Fruit fly (Drosophila melanogaster) whole organism, prepupa: Measurements from ENCODE around the gene CG15445.

Experiments
- Blimp-1 ChIP-seq: fragments of 200-800 bp; sonication (Bioruptor generic); optimal IDR thresholded peaks from 3 replicates; lab custom pipeline; 2017; ENCODE audit warnings: missing biosample characterization, missing genetic modification characterization, mild to moderate bottlenecking, moderate library complexity, missing genetic modification reagents
- CG10631 ChIP-seq: fragments of 200-800 bp; sonication (Bioruptor generic); optimal IDR thresholded peaks from 2 replicates; lab custom pipeline; 2016; ENCODE audit warnings: missing biosample characterization, missing genetic modification characterization
- CG10669 ChIP-seq: fragments of 200-800 bp; sonication (Bioruptor generic); optimal IDR thresholded peaks from 3 replicates; lab custom pipeline; 2018; ENCODE audit warnings: missing biosample characterization, mild to moderate bottlenecking, missing genetic modification characterization, moderate library complexity
- CG11294 ChIP-seq: fragments of 200-800 bp; sonication (Bioruptor generic); IDR thresholded peaks from 2 replicates; pipeline ENCODE4 v1.3.6; 2022; ENCODE audit warnings: missing biosample characterization, missing genetic modification characterization
- CG11762 ChIP-seq: fragments of 200-800 bp; sonication (Bioruptor generic); optimal IDR thresholded peaks from 3 replicates; lab custom pipeline; 2016; ENCODE audit warnings: missing biosample characterization, missing genetic modification characterization; ENCODE audit not compliant: insufficient read depth
- CG15336 ChIP-seq: fragments of 200-800 bp; sonication (Bioruptor generic); IDR thresholded peaks from 2 replicates; pipeline ENCODE4 v1.3.6; 2022; ENCODE audit warnings: missing biosample characterization, missing genetic modification characterization
- CG16779 ChIP-seq: fragments of 200-800 bp; sonication (Bioruptor generic); optimal IDR thresholded peaks from 3 replicates; lab custom pipeline; 2017; ENCODE audit warnings: missing biosample characterization, mild to moderate bottlenecking, missing genetic modification characterization
- CG31627 ChIP-seq: fragments of 200-800 bp; sonication (Bioruptor generic); optimal IDR thresholded peaks from 3 replicates; lab custom pipeline; 2016; ENCODE audit warnings: missing biosample characterization, missing genetic modification characterization
- CG32006 ChIP-seq: fragments of 200-800 bp; sonication (Bioruptor generic); optimal IDR thresholded peaks from 3 replicates; lab custom pipeline; 2017; ENCODE audit warnings: missing biosample characterization, mild to moderate bottlenecking, missing genetic modification characterization
- CG3919 ChIP-seq: fragments of 200-800 bp; sonication (Bioruptor generic); optimal IDR thresholded peaks from 3 replicates; lab custom pipeline; 2016; ENCODE audit warnings: missing biosample characterization, missing genetic modification characterization
- CG6276 ChIP-seq: fragments of 200-800 bp; sonication (Bioruptor generic); optimal IDR thresholded peaks from 2 replicates; lab custom pipeline; 2017; ENCODE audit warnings: missing biosample characterization, mild to moderate bottlenecking, missing genetic modification characterization
- CG6854 ChIP-seq: fragments of 200-800 bp; sonication (Bioruptor generic); optimal IDR thresholded peaks from 2 replicates; lab custom pipeline; 2017; ENCODE audit warnings: missing biosample characterization, mild to moderate bottlenecking, missing genetic modification characterization
- CG7368 ChIP-seq: fragments of 200-800 bp; sonication (Bioruptor generic); optimal IDR thresholded peaks from 3 replicates; lab custom pipeline; 2016; ENCODE audit warnings: missing biosample characterization, missing genetic modification characterization
- CG8119 ChIP-seq: fragments of 200-800 bp; sonication (Bioruptor generic); IDR thresholded peaks from 3 replicates; pipeline ENCODE4 v1.3.6; 2022; ENCODE audit warnings: missing biosample characterization, missing genetic modification characterization
- CG8319 ChIP-seq: fragments of 200-800 bp; sonication (Bioruptor generic); optimal IDR thresholded peaks from 3 replicates; lab custom pipeline; 2016; ENCODE audit warnings: missing biosample characterization, missing genetic modification characterization
- CG8632 ChIP-seq: fragments of 200-800 bp; sonication (Bioruptor generic); optimal IDR thresholded peaks from 3 replicates; lab custom pipeline; 2016; ENCODE audit warnings: missing biosample characterization, missing genetic modification characterization
- CG9139 ChIP-seq: fragments of 200-800 bp; sonication (Bioruptor generic); optimal IDR thresholded peaks from 3 replicates; lab custom pipeline; 2017; ENCODE audit warnings: missing biosample characterization, mild to moderate bottlenecking, missing genetic modification characterization
- Eip75B ChIP-seq: fragments of 200-800 bp; sonication (Bioruptor generic); optimal IDR thresholded peaks from 3 replicates; lab custom pipeline; 2016; ENCODE audit warnings: missing biosample characterization, missing genetic modification characterization
- Eip78C ChIP-seq: fragments of 200-800 bp; sonication (Bioruptor generic); peaks from one replicate; lab custom pipeline; 2016; ENCODE audit warnings: missing biosample characterization, missing genetic modification characterization
- Ets21C ChIP-seq: fragments of 200-800 bp; sonication (Bioruptor generic); optimal IDR thresholded peaks from 3 replicates; lab custom pipeline; 2016; ENCODE audit warnings: missing biosample characterization, missing genetic modification characterization
- Gug ChIP-seq: fragments of 200-800 bp; sonication (Bioruptor generic); IDR thresholded peaks from 2 replicates; pipeline ENCODE4 v1.3.6; 2022; ENCODE audit warnings: missing biosample characterization, missing genetic modification characterization
- Hr38 ChIP-seq: sonication (Bioruptor generic); optimal IDR thresholded peaks from 2 replicates; lab custom pipeline; 2016; ENCODE audit warnings: missing biosample characterization, missing genetic modification characterization
- Hr39 ChIP-seq: fragments of 200-800 bp; sonication (Bioruptor generic); optimal IDR thresholded peaks from 2 replicates; lab custom pipeline; 2016; ENCODE audit warnings: missing biosample characterization, missing genetic modification characterization
- OdsH ChIP-seq: fragments of 200-800 bp; sonication (Bioruptor generic); optimal IDR thresholded peaks from 3 replicates; lab custom pipeline; 2016; ENCODE audit warnings: missing biosample characterization, missing genetic modification characterization
- acj6 ChIP-seq: fragments of 200-800 bp; sonication (Bioruptor generic); optimal IDR thresholded peaks from 3 replicates; lab custom pipeline; 2016; ENCODE audit warnings: missing biosample characterization, missing genetic modification characterization
- cyc ChIP-seq: fragments of 200-800 bp; sonication (Bioruptor generic); optimal IDR thresholded peaks from 3 replicates; lab custom pipeline; 2016; ENCODE audit warnings: missing biosample characterization, missing genetic modification characterization
- dac ChIP-seq: fragments of 200-800 bp; sonication (Bioruptor generic); optimal IDR thresholded peaks from 2 replicates; lab custom pipeline; 2017; ENCODE audit warnings: missing biosample characterization, mild to moderate bottlenecking, missing genetic modification characterization
- dsx ChIP-seq: fragments of 200-800 bp; optimal IDR thresholded peaks from 3 replicates; lab custom pipeline; 2019; ENCODE audit warnings: missing biosample characterization, mild to moderate bottlenecking, missing genetic modification characterization, moderate library complexity; ENCODE audit not compliant: poor library complexity, severe bottlenecking
- eg ChIP-seq: fragments of 200-800 bp; sonication (Bioruptor generic); IDR thresholded peaks from 3 replicates; pipeline ENCODE4 v1.3.6; 2022; ENCODE audit warnings: missing biosample characterization, missing genetic modification characterization
- esn ChIP-seq: fragments of 200-800 bp; sonication (Bioruptor generic); optimal IDR thresholded peaks from 2 replicates; lab custom pipeline; 2016; ENCODE audit warnings: missing biosample characterization, mild to moderate bottlenecking, missing genetic modification characterization, moderate library complexity
- fd85E ChIP-seq: fragments of 200-800 bp; sonication (Bioruptor generic); optimal IDR thresholded peaks from 3 replicates; lab custom pipeline; 2016; ENCODE audit warnings: missing biosample characterization, missing genetic modification characterization
- lz ChIP-seq: fragments of 200-800 bp; sonication (Bioruptor generic); optimal IDR thresholded peaks from 3 replicates; lab custom pipeline; 2016; ENCODE audit warnings: missing biosample characterization, missing genetic modification characterization
- pdm3 ChIP-seq: fragments of 200-800 bp; sonication (Bioruptor generic); optimal IDR thresholded peaks from 3 replicates; lab custom pipeline; 2016; ENCODE audit warnings: missing biosample characterization, missing genetic modification characterization
- ss ChIP-seq, 2 experiments: fragments of 200-800 bp; sonication (Bioruptor generic); optimal IDR thresholded peaks; 2 replicates in 1 of 2; 3 replicates in 1 of 2; lab custom pipeline; 2017 to 2018; ENCODE audit warnings: mild to moderate bottlenecking in 2 of 2, missing biosample characterization in 2 of 2, missing genetic modification characterization in 2 of 2, moderate library complexity in 1 of 2
- svp ChIP-seq: fragments of 200-800 bp; sonication (Bioruptor generic); peaks from one replicate; lab custom pipeline; 2016; ENCODE audit warnings: missing biosample characterization, missing genetic modification characterization
- topi ChIP-seq: fragments of 200-800 bp; sonication (Bioruptor generic); optimal IDR thresholded peaks from 3 replicates; lab custom pipeline; 2016; ENCODE audit warnings: missing biosample characterization, missing genetic modification characterization
- vri ChIP-seq: fragments of 200-800 bp; sonication (Bioruptor generic); optimal IDR thresholded peaks from 3 replicates; lab custom pipeline; 2016; ENCODE audit warnings: missing biosample characterization, mild to moderate bottlenecking, missing genetic modification characterization

Gene CG15445

DNA sequence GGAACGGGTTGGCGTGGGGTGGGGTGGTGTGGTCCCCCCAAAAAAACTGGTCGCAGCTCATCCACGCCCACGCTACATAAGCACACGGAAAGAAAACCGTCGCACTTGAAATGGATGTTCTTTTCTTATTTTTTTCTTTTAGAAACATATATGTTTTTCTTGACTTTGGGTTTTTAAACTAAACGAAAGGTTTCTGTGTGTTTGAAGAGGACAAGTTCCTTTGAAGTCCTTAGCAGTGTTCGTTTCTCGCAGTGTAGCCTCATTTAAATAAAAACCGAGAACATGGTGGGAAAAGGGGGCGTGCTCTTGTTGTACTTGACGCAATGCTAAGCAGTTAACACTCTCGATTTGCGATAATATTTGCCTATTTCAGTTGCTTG is 42.6 kb upstream of the CG15445 start (continued):
- TF ChIP-seq CG6854 (no peak), eg (peak; percentile 87), dac (GFP tag; lab: Kevin White, UChicago) (peak; percentile 66), CG32006 (peak; percentile 79), Blimp-1 (GFP tag; lab: Kevin White, UChicago) (no peak), CG8632 (GFP tag; lab: Kevin White, UChicago) (peak; percentile 32), CG8119 (GFP tag; lab: Robert Waterston, UW) (peak; percentile 78), CG11762 (GFP tag; lab: Kevin White, UChicago) (peak; percentile 40), CG16779 (no peak), esn (peak; percentile 71), Eip75B (peak; percentile 58), svp (GFP tag; lab: Kevin White, UChicago) (peak; percentile 83), topi (peak; percentile 49), lz (GFP tag; lab: Kevin White, UChicago) (peak; percentile 65), vri (peak; percentile 31)

DNA sequence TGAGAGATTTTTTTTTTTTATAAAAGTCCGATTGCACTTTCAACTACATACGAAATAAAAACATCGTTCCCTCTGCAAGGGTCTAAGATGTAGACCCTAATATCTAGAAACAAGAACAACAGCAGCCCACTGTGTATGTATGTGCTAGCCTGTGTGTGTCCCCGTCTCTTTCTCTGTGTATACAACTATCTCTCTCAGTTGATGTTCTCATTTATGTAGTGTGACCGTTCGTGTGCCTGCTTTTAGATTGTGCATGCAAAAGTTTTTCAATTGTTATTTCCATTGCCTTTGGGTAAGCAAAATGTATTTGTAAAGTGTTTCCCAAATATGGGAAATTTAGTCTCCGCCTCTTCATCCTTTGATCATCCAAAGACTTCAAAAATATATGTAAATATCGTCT is 36.6 kb upstream of the CG15445 start:
- TF ChIP-seq CG32006: no peak
- no peak for TF ChIP-seq CG10631 (GFP tag; lab: Kevin White, UChicago)
- TF ChIP-seq CG3919 (GFP tag; lab: Kevin White, UChicago): no peak
- TF ChIP-seq pdm3 (GFP tag; lab: Kevin White, UChicago): no peak

DNA sequence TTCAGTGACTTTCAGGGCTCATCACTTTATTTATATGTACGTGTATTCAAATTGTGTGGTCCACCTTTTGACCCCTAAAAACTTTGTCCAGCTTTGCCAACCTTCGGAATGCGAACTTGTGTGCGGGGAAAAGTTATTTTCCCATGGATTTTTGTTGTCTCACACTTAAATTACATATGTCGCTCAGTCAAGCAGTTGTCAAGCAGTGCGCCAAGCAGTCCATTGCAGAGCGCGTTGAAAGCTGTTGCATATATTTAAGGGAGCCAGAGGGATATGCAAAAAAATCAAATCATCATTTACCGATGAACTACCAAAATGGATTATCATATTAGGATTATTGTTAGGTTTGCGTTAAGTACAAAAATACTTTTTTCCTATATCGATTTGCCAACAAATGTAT is 33.7 kb upstream of the CG15445 start:
- TF ChIP-seq esn (no peak), Eip75B (no peak), CG3919 (GFP tag; lab: Kevin White, UChicago) (no peak), CG10631 (GFP tag; lab: Kevin White, UChicago) (no peak), CG11294 (GFP tag; lab: Robert Waterston, UW) (no peak), CG9139 (GFP tag; lab: Kevin White, UChicago) (no peak), CG10669 (GFP tag; lab: Kevin White, UChicago) (no peak), CG15336 (GFP tag; lab: Robert Waterston, UW) (no peak), Eip78C (no peak), CG16779 (no peak), Hr38 (GFP tag; lab: Kevin White, UChicago) (no peak), CG8319 (GFP tag; lab: Kevin White, UChicago) (no peak), acj6 (GFP tag; lab: Kevin White, UChicago) (no peak)

DNA sequence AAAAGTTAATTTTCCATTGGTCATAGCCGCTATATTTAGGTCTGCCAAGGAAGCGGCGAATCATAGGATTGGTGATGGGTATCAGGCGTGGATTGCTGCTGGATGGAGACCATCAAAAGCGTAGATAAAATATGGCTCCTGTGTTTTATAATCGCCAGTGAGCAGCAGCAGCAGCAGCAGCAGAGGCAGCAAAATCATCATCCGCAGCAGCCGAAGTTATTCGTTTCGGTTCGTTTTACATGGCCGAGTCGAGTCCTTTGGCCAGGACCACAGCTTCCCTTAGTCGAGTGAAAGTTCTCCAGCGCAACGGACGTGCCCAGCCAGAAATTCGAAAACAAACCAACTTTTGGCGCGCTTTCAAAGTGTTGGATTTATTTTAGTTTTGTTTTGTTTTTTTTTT is 23.4 kb upstream of the CG15445 start, which contains the start of gene stg1:
Gene stg1, plus strand, starts transcription at position 301 of the 400 bp plus-strand sequence.
- no peak for TF ChIP-seq CG10669 (GFP tag; lab: Kevin White, UChicago)
- no peak for TF ChIP-seq CG31627
- TF ChIP-seq Hr38 (GFP tag; lab: Kevin White, UChicago): no peak
- TF ChIP-seq CG6854: no peak
- TF ChIP-seq CG7368 (GFP tag; lab: Kevin White, UChicago): no peak
- TF ChIP-seq Hr39 (GFP tag; lab: Kevin White, UChicago): no peak
- TF ChIP-seq CG8319 (GFP tag; lab: Kevin White, UChicago): no peak
- no peak for TF ChIP-seq Ets21C (GFP tag; lab: Kevin White, UChicago)
- TF ChIP-seq Gug (GFP tag; lab: Robert Waterston, UW): no peak
- TF ChIP-seq OdsH (GFP tag; lab: Kevin White, UChicago): no peak
- no peak for TF ChIP-seq dsx (GFP tag; lab: Kevin White, UChicago)
- TF ChIP-seq ss (GFP tag; optimal IDR thresholded peaks at IDR 0.05; lab: Kevin White, UChicago): no peak
- TF ChIP-seq CG6276: no peak
- TF ChIP-seq cyc (GFP tag; lab: Kevin White, UChicago): no peak
- TF ChIP-seq fd85E (GFP tag; lab: Kevin White, UChicago): no peak
- TF ChIP-seq CG11294 (GFP tag; lab: Robert Waterston, UW): no peak
- no peak for TF ChIP-seq CG16779
